Worm (Caenorhabditis elegans) whole organism, young adult: ENCODE data around the gene Y47D7A.2.

Experiments used
- F23B12.7 ChIP-seq: sonication (generic microtip); optimal IDR thresholded peaks from 2 replicates; lab custom pipeline; 2017; ENCODE audit warnings: missing genetic modification characterization, mild to moderate bottlenecking, missing compliant biosample characterization, antibody characterized with exemption, moderate library complexity; ENCODE audit not compliant: insufficient read depth
- Y67H2A.10 ChIP-seq: fragments of 200-800 bp; sonication (Bioruptor generic); conservative IDR thresholded peaks from 2 replicates; pipeline ENCODE4 v1.3.6; 2022; ENCODE audit warnings: missing genetic modification reagents, missing genetic modification characterization, missing compliant biosample characterization
- ama-1 ChIP-seq, 3 experiments: fragments of 150-350 bp in 1 of 3; sonication (generic microtip) in 2 of 3; optimal IDR thresholded peaks; 2 replicates each; lab custom pipeline; 2014 to 2018; ENCODE audit warnings: missing biosample characterization in 2 of 3, missing genetic modification characterization in 2 of 3, missing genetic modification reagents in 2 of 3
- gei-17 ChIP-seq: fragments of 200-800 bp; sonication (Bioruptor generic); optimal IDR thresholded peaks from 2 replicates; lab custom pipeline; 2018; ENCODE audit warnings: mild to moderate bottlenecking, missing genetic modification characterization, missing compliant biosample characterization
- hrde-1 ChIP-seq: sonication (generic microtip); optimal IDR thresholded peaks from 2 replicates; lab custom pipeline; 2016; ENCODE audit warnings: missing genetic modification characterization, mild to moderate bottlenecking, missing compliant biosample characterization, moderate library complexity, missing genotype, missing genetic modification reagents, borderline replicate concordance
- unc-130 ChIP-seq: sonication (generic microtip); optimal IDR thresholded peaks from 2 replicates; lab custom pipeline; 2016; ENCODE audit warnings: missing genetic modification reagents, missing genetic modification characterization, missing compliant biosample characterization
- unc-62 ChIP-seq: fragments of 150-350 bp; optimal IDR thresholded peaks from 2 replicates; lab custom pipeline; 2014; ENCODE audit warnings: missing biosample characterization, missing genetic modification reagents, missing genetic modification characterization
- ztf-25 ChIP-seq: fragments of 200-800 bp; sonication (Bioruptor generic); IDR thresholded peaks from 2 replicates; pipeline ENCODE4 v1.3.6; 2022; ENCODE audit warnings: missing genetic modification reagents, missing genetic modification characterization, missing compliant biosample characterization
- ztf-3 ChIP-seq: fragments of 200-800 bp; sonication (Bioruptor generic); optimal IDR thresholded peaks from 2 replicates; lab custom pipeline; 2018; ENCODE audit warnings: mild to moderate bottlenecking, missing genetic modification characterization, missing compliant biosample characterization

- no peak for TF ChIP-seq ztf-3 (GFP tag; lab: Kevin White, UChicago)
- TF ChIP-seq unc-62 (GFP tag; lab: Kevin White, UChicago) = no peak
- TF ChIP-seq gei-17 = no peak
- TF ChIP-seq ama-1 (optimal IDR thresholded peaks at IDR 0.05; lab: Kevin White, UChicago) = no peak
- no peak for TF ChIP-seq ama-1 (GFP tag; optimal IDR thresholded peaks at IDR 0.05; lab: Kevin White, UChicago)
- peak; percentile 15 for TF ChIP-seq F23B12.7 (tag; lab: Kevin White, UChicago)
- TF ChIP-seq hrde-1 = no peak
- no peak for TF ChIP-seq unc-130 (GFP tag; lab: Kevin White, UChicago)
- TF ChIP-seq ztf-25 (GFP tag; lab: Robert Waterston, UW) = no peak
- no peak for TF ChIP-seq Y67H2A.10
These were observed 30.5 kb downstream of the Y47D7A.2 start, which contains the start of gene rft-2 for ce11 chrV:4450523-4451089.
